Worm (Caenorhabditis elegans) whole organism, L3 larva: ENCODE data around the gene amt-2.

Experiments used
- aly-2 ChIP-seq: fragments of 150-350 bp; optimal IDR thresholded peaks from 2 replicates; lab custom pipeline; 2014; ENCODE audit warnings: missing biosample characterization, missing genetic modification characterization
- ceh-16 ChIP-seq: sonication (generic microtip); optimal IDR thresholded peaks from 2 replicates; lab custom pipeline; 2017; ENCODE audit warnings: missing biosample characterization, missing genetic modification characterization
- ceh-28 ChIP-seq: fragments of 150-350 bp; optimal IDR thresholded peaks from 2 replicates; lab custom pipeline; 2014; ENCODE audit warnings: missing biosample characterization, missing genetic modification reagents, missing genetic modification characterization
- ceh-82 ChIP-seq: fragments of 150-350 bp; optimal IDR thresholded peaks from 2 replicates; lab custom pipeline; 2014; ENCODE audit warnings: missing biosample characterization, missing genetic modification characterization
- daf-12 ChIP-seq: fragments of 150-350 bp; optimal IDR thresholded peaks from 2 replicates; lab custom pipeline; 2014; ENCODE audit warnings: missing biosample characterization, missing genetic modification reagents, missing genetic modification characterization
- elt-2 ChIP-seq: sonication (generic microtip); optimal IDR thresholded peaks from 2 replicates; lab custom pipeline; 2016; ENCODE audit warnings: missing genetic modification reagents, mild to moderate bottlenecking, missing genetic modification characterization, missing compliant biosample characterization
- elt-3 ChIP-seq, 3 experiments: fragments of 150-350 bp in 1 of 3; sonication (generic microtip) in 2 of 3; optimal IDR thresholded peaks; 2 replicates in 2 of 3; 4 replicates in 1 of 3; lab custom pipeline; 2014 to 2017; ENCODE audit warnings: missing biosample characterization in 3 of 3, missing genetic modification characterization in 3 of 3
- eor-1 ChIP-seq, 2 experiments: fragments of 150-350 bp; optimal IDR thresholded peaks; 2 replicates each; lab custom pipeline; 2014 to 2018; ENCODE audit warnings: missing biosample characterization in 2 of 2, missing genetic modification characterization in 2 of 2
- fkh-10 ChIP-seq: sonication (generic microtip); optimal IDR thresholded peaks from 2 replicates; lab custom pipeline; 2017; ENCODE audit warnings: missing biosample characterization, missing genetic modification reagents, missing genetic modification characterization
- fkh-2 ChIP-seq: fragments of 150-350 bp; optimal IDR thresholded peaks from 2 replicates; lab custom pipeline; 2014; ENCODE audit warnings: missing biosample characterization, missing genetic modification reagents, missing genetic modification characterization
- fos-1 ChIP-seq: fragments of 150-350 bp; optimal IDR thresholded peaks from 2 replicates; lab custom pipeline; 2014; ENCODE audit warnings: missing biosample characterization, missing genetic modification characterization
- jun-1 ChIP-seq: fragments of 150-350 bp; optimal IDR thresholded peaks from 2 replicates; lab custom pipeline; 2014; ENCODE audit warnings: missing biosample characterization, missing genetic modification reagents, missing genetic modification characterization
- lin-15B ChIP-seq: fragments of 150-350 bp; optimal IDR thresholded peaks from 2 replicates; lab custom pipeline; 2014; ENCODE audit warnings: missing biosample characterization, missing genetic modification characterization
- lin-39 ChIP-seq: fragments of 150-350 bp; optimal IDR thresholded peaks from 2 replicates; lab custom pipeline; 2018; ENCODE audit warnings: missing biosample characterization, missing genetic modification reagents, missing genetic modification characterization
- mdl-1 ChIP-seq: fragments of 150-350 bp; optimal IDR thresholded peaks from 2 replicates; lab custom pipeline; 2014; ENCODE audit warnings: missing biosample characterization, missing genetic modification characterization
- mml-1 ChIP-seq: fragments of 150-350 bp; sonication (generic microtip); optimal IDR thresholded peaks from 3 replicates; lab custom pipeline; 2014; ENCODE audit warnings: missing biosample characterization, missing genetic modification characterization
- nhr-11 ChIP-seq: fragments of 150-350 bp; optimal IDR thresholded peaks from 2 replicates; lab custom pipeline; 2014; ENCODE audit warnings: missing biosample characterization, missing genetic modification characterization
- nhr-12 ChIP-seq: fragments of 150-350 bp; optimal IDR thresholded peaks from 2 replicates; lab custom pipeline; 2014; ENCODE audit warnings: missing biosample characterization, missing genetic modification characterization
- nhr-237 ChIP-seq: fragments of 150-350 bp; optimal IDR thresholded peaks from 2 replicates; lab custom pipeline; 2014; ENCODE audit warnings: missing biosample characterization, missing genetic modification characterization
- nhr-25 ChIP-seq: sonication (generic microtip); optimal IDR thresholded peaks from 2 replicates; lab custom pipeline; 2017; ENCODE audit warnings: missing biosample characterization, missing genetic modification characterization
- nhr-43 ChIP-seq: sonication (generic microtip); optimal IDR thresholded peaks from 2 replicates; lab custom pipeline; 2016; ENCODE audit warnings: mild to moderate bottlenecking, missing genetic modification characterization, missing compliant biosample characterization; ENCODE audit not compliant: poor library complexity, severe bottlenecking
- nhr-67 ChIP-seq: fragments of 150-350 bp; optimal IDR thresholded peaks from 2 replicates; lab custom pipeline; 2014; ENCODE audit warnings: missing biosample characterization, missing genetic modification characterization
- nhr-76 ChIP-seq: fragments of 150-350 bp; sonication (generic microtip); optimal IDR thresholded peaks from 5 replicates; lab custom pipeline; 2014; ENCODE audit warnings: missing biosample characterization, missing genetic modification characterization
- pha-4 ChIP-seq: fragments of 150-350 bp; optimal IDR thresholded peaks from 2 replicates; lab custom pipeline; 2014; ENCODE audit warnings: missing biosample characterization, missing genetic modification reagents, missing genetic modification characterization
- pqm-1 ChIP-seq: fragments of 150-350 bp; optimal IDR thresholded peaks from 2 replicates; lab custom pipeline; 2017; ENCODE audit warnings: missing biosample characterization, missing genetic modification characterization, inconsistent platforms
- skn-1 ChIP-seq: fragments of 150-350 bp; optimal IDR thresholded peaks from 2 replicates; lab custom pipeline; 2014; ENCODE audit warnings: missing biosample characterization, missing genetic modification characterization
- unc-62 ChIP-seq: fragments of 150-350 bp; sonication (generic microtip); optimal IDR thresholded peaks from 4 replicates; lab custom pipeline; 2014; ENCODE audit warnings: missing biosample characterization, missing genetic modification reagents, missing genetic modification characterization
- ztf-11 ChIP-seq: fragments of 150-350 bp; optimal IDR thresholded peaks from 2 replicates; lab custom pipeline; 2014; ENCODE audit warnings: missing biosample characterization, missing genetic modification characterization
- ztf-4 ChIP-seq: fragments of 150-350 bp; optimal IDR thresholded peaks from 2 replicates; lab custom pipeline; 2014; ENCODE audit warnings: missing biosample characterization, missing genetic modification characterization

The amt-2 gene

DNA sequence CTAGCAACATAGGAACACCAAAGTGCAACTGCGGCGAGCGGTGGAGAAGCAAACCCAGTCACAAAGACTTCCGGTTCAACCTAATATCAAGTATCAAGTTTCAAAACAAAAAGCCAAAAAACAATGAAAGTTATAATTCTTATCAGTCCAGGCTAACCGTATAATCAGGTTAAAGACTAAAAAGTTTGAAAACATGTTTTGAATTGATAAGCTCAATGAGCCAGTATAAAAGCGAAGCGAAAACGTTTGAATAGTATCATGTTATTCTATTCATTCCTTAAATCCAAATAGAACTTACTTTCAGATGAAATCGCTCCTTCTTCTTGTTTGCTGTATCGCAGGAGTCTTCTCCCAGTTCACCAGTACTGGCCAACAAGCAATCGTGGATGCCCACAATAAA, 8.9 kb downstream of the amt-2 start, which contains the start of gene scl-11:
TSS of gene scl-11 (plus strand) at position 301 of the 400 bp plus-strand sequence.
- no peak for TF ChIP-seq fkh-2 (tag; lab: Kevin White, UChicago)

ce11 chrIV:13052568-13052967, 10.4 kb downstream of the amt-2 start, which contains the start of gene F49E11.7:
F49E11.7 (plus strand) TSS chrIV:13052868.
- TF ChIP-seq skn-1 (tag; lab: Kevin White, UChicago): no peak
- TF ChIP-seq daf-12 (tag; lab: Kevin White, UChicago): no peak
- TF ChIP-seq ztf-11 (tag; lab: Kevin White, UChicago): no peak
- TF ChIP-seq elt-3 (tag; optimal IDR thresholded peaks at IDR 0.05; lab: Kevin White, UChicago): no peak
- no peak for TF ChIP-seq mml-1
- no peak for TF ChIP-seq fkh-10
- TF ChIP-seq eor-1 (tag; optimal IDR thresholded peaks at IDR 0.05; lab: Kevin White, UChicago): no peak
- no peak for TF ChIP-seq nhr-76 (tag; lab: Kevin White, UChicago)
- TF ChIP-seq lin-39 (tag; lab: Kevin White, UChicago): no peak
- no peak for TF ChIP-seq nhr-12 (tag; lab: Kevin White, UChicago)
- no peak for TF ChIP-seq unc-62
- TF ChIP-seq aly-2 (tag; lab: Kevin White, UChicago): no peak
- TF ChIP-seq nhr-67 (tag; lab: Kevin White, UChicago): no peak
- TF ChIP-seq ceh-16 (tag; lab: Kevin White, UChicago): no peak
- no peak for TF ChIP-seq nhr-43 (tag; lab: Kevin White, UChicago)

- no peak for TF ChIP-seq pha-4 (tag; lab: Kevin White, UChicago)
- TF ChIP-seq nhr-25: no peak
- TF ChIP-seq fkh-2 (tag; lab: Kevin White, UChicago): no peak
- TF ChIP-seq daf-12 (tag; lab: Kevin White, UChicago): no peak
- no peak for TF ChIP-seq fos-1 (tag; lab: Kevin White, UChicago)
- no peak for TF ChIP-seq eor-1 (tag; optimal IDR thresholded peaks at IDR 0.05; lab: Kevin White, UChicago)
- TF ChIP-seq mdl-1 (tag; lab: Kevin White, UChicago): no peak
Observed at ce11 chrIV:13056026-13056425, 13.8 kb downstream of the amt-2 start, which contains the start of gene scl-1. scl-1 (plus strand) TSS chrIV:13056326.

DNA sequence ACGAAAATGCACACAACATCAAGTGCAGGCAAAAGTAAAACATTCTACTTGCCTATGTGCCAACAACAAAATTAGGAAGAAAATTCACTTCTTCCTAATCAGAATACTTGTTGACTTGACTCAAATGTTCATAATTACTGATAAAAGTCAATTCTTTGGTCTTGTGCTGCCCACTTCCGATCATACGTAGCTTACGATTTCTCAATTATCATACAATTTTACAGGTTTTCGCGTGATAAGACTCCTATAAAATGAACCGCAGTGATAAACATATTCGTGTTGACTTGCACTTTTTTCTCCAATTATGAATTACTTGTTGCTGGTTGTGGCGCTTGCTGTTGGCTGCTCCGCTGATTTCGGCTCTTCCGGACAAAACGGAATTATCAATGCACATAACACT, 15.2 kb downstream of the amt-2 start, which contains the start of gene scl-2:
TSS of gene scl-2 (plus strand) at position 293 of the 400 bp plus-strand sequence.
- TF ChIP-seq nhr-237 (no peak), pha-4 (tag; lab: Kevin White, UChicago) (peak; percentile 73), nhr-76 (tag; lab: Kevin White, UChicago) (no peak), pqm-1 (tag; lab: Kevin White, UChicago) (peak; percentile 99), jun-1 (tag; lab: Kevin White, UChicago) (peak; percentile 96), skn-1 (tag; lab: Kevin White, UChicago) (peak; percentile 19), elt-2 (peak; percentile 99)

DNA sequence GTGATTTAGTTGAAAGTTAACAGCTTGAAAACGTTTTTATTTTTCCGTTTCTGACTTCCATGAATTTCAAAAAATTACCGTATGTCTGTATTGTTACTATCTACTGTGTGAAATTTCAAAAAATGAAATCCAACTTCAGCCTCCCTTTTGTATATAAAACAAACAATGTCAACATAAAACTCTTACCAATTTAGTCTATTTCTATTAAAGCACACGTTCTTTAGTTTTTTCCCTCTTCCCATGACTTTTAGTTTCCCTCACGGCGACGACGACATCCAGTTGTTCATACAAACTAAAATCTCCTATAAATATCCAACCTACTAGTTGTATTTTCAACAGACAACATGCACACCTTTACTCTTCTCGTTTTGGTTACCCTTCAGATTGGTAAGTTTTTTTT, 17.1 kb downstream of the amt-2 start, which contains the start of gene scl-3:
TSS of gene scl-3 (plus strand) at position 301 of the 400 bp plus-strand sequence.
- no peak for TF ChIP-seq ztf-4
- no peak for TF ChIP-seq nhr-11 (tag; lab: Kevin White, UChicago)

DNA sequence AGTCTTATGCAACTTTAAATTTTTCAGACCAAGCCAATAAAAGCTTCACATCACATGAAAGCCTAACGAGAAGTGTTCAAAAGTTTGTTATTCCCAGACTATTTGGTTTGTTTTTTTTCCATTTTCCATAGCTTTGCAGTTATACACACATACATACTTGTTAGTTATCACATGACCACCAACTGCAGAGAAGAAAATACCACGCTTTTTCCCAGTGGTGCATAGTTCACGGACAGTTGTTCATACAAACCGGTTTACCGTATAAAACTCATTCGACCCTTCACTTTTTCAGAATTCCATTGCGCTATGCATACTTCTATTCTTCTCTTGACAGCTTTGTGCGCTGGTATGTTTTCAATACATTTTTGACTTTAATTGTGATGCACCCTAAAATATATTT, 21.5 kb downstream of the amt-2 start, which contains the start of gene scl-5:
TSS of gene scl-5 (plus strand) at position 301 of the 400 bp plus-strand sequence.
- no peak for TF ChIP-seq ceh-82 (tag; lab: Kevin White, UChicago)
- no peak for TF ChIP-seq aly-2 (tag; lab: Kevin White, UChicago)
- no peak for TF ChIP-seq nhr-12 (tag; lab: Kevin White, UChicago)
- no peak for TF ChIP-seq ztf-4
- no peak for TF ChIP-seq lin-15B
- TF ChIP-seq pqm-1 (tag; lab: Kevin White, UChicago): no peak
- TF ChIP-seq fkh-2 (tag; lab: Kevin White, UChicago): no peak
- no peak for TF ChIP-seq pha-4 (tag; lab: Kevin White, UChicago)

DNA sequence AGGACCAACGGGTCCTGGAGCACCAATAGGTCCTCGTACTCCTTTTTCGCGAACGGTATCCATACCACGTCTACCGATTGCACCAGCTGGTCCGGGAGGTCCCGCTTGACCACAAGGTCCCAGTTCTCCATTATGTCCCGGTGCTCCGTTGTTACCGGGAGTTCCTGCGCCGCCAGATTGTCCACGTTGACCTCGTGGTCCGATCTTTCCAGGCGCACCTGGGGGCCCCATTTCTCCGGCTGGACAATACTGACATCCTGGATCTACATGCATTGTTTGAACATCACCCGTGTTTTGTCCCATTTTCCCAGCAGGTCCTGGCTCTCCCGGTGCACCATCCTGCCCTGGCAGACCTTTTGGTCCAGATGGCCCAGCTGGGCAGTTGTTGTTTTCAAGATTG, 23.9 kb downstream of the amt-2 start:
- TF ChIP-seq nhr-43 (tag; lab: Kevin White, UChicago) (no peak), elt-3 (tag; optimal IDR thresholded peaks at IDR 0.05; lab: Kevin White, UChicago) (no peak), fkh-10 (no peak), nhr-76 (tag; lab: Kevin White, UChicago) (no peak), unc-62 (no peak), ztf-11 (tag; lab: Kevin White, UChicago) (no peak), daf-12 (tag; lab: Kevin White, UChicago) (no peak), ceh-28 (tag; lab: Kevin White, UChicago) (no peak)
